Worm (Caenorhabditis elegans) whole organism, early embryonic: ENCODE measurements around the gene str-63.

Experiments used
- B0310.2 ChIP-seq: sonication (generic microtip); optimal IDR thresholded peaks from 2 replicates; lab custom pipeline; 2016; ENCODE audit warnings: mild to moderate bottlenecking, missing genetic modification characterization, missing compliant biosample characterization
- ama-1 ChIP-seq: fragments of 150-350 bp; optimal IDR thresholded peaks from 2 replicates; lab custom pipeline; 2014
- ceh-13 ChIP-seq: fragments of 200-800 bp; sonication (Bioruptor generic); optimal IDR thresholded peaks from 2 replicates; lab custom pipeline; 2018; ENCODE audit warnings: mild to moderate bottlenecking, missing genetic modification characterization, missing compliant biosample characterization
- ets-7 ChIP-seq: sonication (generic microtip); optimal IDR thresholded peaks from 2 replicates; lab custom pipeline; 2016; ENCODE audit warnings: missing genotype, missing genetic modification characterization, missing compliant biosample characterization
- hmg-4 ChIP-seq: fragments of 200-800 bp; sonication (Bioruptor generic); optimal IDR thresholded peaks from 2 replicates; lab custom pipeline; 2018; ENCODE audit warnings: mild to moderate bottlenecking, missing genetic modification characterization, missing compliant biosample characterization
- pes-1 ChIP-seq: fragments of 200-800 bp; sonication (Bioruptor generic); IDR thresholded peaks from 2 replicates; pipeline ENCODE4 v1.3.6; 2022; ENCODE audit warnings: missing genetic modification reagents, missing genetic modification characterization, missing compliant biosample characterization
- sea-1 ChIP-seq: fragments of 200-800 bp; sonication (Bioruptor generic); conservative IDR thresholded peaks from 2 replicates; pipeline ENCODE4 v1.3.6; 2022; ENCODE audit warnings: missing genetic modification characterization, missing compliant biosample characterization

DNA sequence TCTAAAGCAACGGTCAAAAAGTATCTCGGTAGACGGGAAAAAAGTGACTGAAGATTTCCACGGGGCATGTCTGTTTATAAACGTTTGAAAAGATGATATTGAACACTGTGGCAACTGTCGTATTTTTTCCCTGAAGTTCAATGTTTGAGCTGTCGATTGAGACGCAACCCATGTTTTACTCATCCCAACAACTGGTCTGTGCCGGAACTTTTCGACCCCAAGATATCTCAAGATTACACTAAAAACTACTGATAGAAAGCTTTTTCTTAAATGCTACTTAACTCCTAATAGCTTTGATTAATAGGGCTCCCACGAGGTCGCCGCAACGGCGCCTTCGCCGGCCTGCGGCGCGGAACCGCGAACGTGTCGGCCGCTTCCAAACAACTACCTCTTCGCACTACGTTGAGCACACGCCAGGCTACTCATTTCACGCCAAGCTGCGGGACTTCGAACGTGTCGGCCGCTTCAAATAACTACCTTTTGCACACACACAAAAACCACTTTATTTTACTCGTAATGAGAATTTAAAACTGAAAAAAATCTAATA is 43.4 kb downstream of the str-63 start, which contains the start of gene T20D4.15:
- TF ChIP-seq B0310.2 (tag; lab: Kevin White, UChicago) = no peak
- no peak for TF ChIP-seq hmg-4 (GFP tag; lab: Kevin White, UChicago)
- TF ChIP-seq pes-1 (GFP tag; lab: Robert Waterston, UW) = no peak
- no peak for TF ChIP-seq ama-1 (lab: Kevin White, UChicago)
- no peak for TF ChIP-seq sea-1 (GFP tag; lab: Robert Waterston, UW)
- no peak for TF ChIP-seq ceh-13 (GFP tag; lab: Kevin White, UChicago)
- no peak for TF ChIP-seq ets-7 (tag; lab: Kevin White, UChicago)
